Fruit fly (Drosophila melanogaster) whole organism: ENCODE data around the gene CG5281.

ENCODE experiments used
- Dll ChIP-seq: fragments of >200 bp; optimal IDR thresholded peaks from 2 replicates; lab custom pipeline; 2017
- pan ChIP-seq: fragments of >200 bp; optimal IDR thresholded peaks from 2 replicates; lab custom pipeline; 2017
- psq ChIP-seq: fragments of >200 bp; optimal IDR thresholded peaks from 2 replicates; lab custom pipeline; 2017
- usp ChIP-seq: fragments of >200 bp; optimal IDR thresholded peaks from 2 replicates; lab custom pipeline; 2017; ENCODE audit warnings: missing biosample characterization, missing genetic modification characterization, mixed read lengths

- TF ChIP-seq usp (GFP tag; lab: Kevin White, UChicago) (no peak), pan (no peak), Dll (lab: Kevin White, UChicago) (no peak), psq (no peak)
These were observed 25.1 kb downstream of the CG5281 start, which contains the start of gene PGRP-LB for dm6 chr3R:11460502-11461358.
